Fruit fly (Drosophila melanogaster): ENCODE results near the gene CG3213.

The CG3213 gene

dm6 chr2L:3480443-3480839, 39.0 kb downstream of the CG3213 start:
- TF ChIP-seq dmrt93B (GFP tag; optimal IDR thresholded peaks at IDR 0.05) (no peak), Hr78 (GFP tag; optimal IDR thresholded peaks at IDR 0.05) (no peak), br (GFP tag; optimal IDR thresholded peaks at IDR 0.05) (no peak), h (GFP tag; optimal IDR thresholded peaks at IDR 0.05) (no peak), HLH106 (tag; optimal IDR thresholded peaks at IDR 0.05) (no peak), tai (GFP tag; optimal IDR thresholded peaks at IDR 0.05) (no peak), ey (GFP tag; optimal IDR thresholded peaks at IDR 0.05) (no peak), CG9705 (GFP tag; optimal IDR thresholded peaks at IDR 0.05) (no peak), Jra (GFP tag; optimal IDR thresholded peaks at IDR 0.05) (no peak), OdsH (GFP tag; optimal IDR thresholded peaks at IDR 0.05) (no peak), rgr (GFP tag; optimal IDR thresholded peaks at IDR 0.05) (no peak), dsf (GFP tag; optimal IDR thresholded peaks at IDR 0.05; ENCODE audit: borderline replicate concordance) (no peak), usp (GFP tag; optimal IDR thresholded peaks at IDR 0.05) (no peak), brk (GFP tag; optimal IDR thresholded peaks at IDR 0.05) (peak; percentile 25), Mio (GFP tag; optimal IDR thresholded peaks at IDR 0.05) (no peak), Dif (GFP tag; optimal IDR thresholded peaks at IDR 0.05; ENCODE audit: partially characterized antibody) (no peak), Rel (GFP tag; optimal IDR thresholded peaks at IDR 0.05) (no peak), Rel (tag; optimal IDR thresholded peaks at IDR 0.05) (no peak), psq (GFP tag; optimal IDR thresholded peaks at IDR 0.05) (no peak), Dfd (GFP tag; optimal IDR thresholded peaks at IDR 0.05) (no peak), Vsx2 (GFP tag; optimal IDR thresholded peaks at IDR 0.05; ENCODE audit: partially characterized antibody) (no peak), sage (GFP tag; optimal IDR thresholded peaks at IDR 0.05) (no peak), CrebA (GFP tag; optimal IDR thresholded peaks at IDR 0.05; ENCODE audit: borderline replicate concordance) (no peak), jim (GFP tag; optimal IDR thresholded peaks at IDR 0.05) (no peak), CG32264 (GFP tag; optimal IDR thresholded peaks at IDR 0.05) (no peak), Hnf4 (GFP tag; optimal IDR thresholded peaks at IDR 0.05) (peak; percentile 27), Myc (optimal IDR thresholded peaks at IDR 0.05) (peak; percentile 91), GATAd (GFP tag; optimal IDR thresholded peaks at IDR 0.05) (no peak)

DNA sequence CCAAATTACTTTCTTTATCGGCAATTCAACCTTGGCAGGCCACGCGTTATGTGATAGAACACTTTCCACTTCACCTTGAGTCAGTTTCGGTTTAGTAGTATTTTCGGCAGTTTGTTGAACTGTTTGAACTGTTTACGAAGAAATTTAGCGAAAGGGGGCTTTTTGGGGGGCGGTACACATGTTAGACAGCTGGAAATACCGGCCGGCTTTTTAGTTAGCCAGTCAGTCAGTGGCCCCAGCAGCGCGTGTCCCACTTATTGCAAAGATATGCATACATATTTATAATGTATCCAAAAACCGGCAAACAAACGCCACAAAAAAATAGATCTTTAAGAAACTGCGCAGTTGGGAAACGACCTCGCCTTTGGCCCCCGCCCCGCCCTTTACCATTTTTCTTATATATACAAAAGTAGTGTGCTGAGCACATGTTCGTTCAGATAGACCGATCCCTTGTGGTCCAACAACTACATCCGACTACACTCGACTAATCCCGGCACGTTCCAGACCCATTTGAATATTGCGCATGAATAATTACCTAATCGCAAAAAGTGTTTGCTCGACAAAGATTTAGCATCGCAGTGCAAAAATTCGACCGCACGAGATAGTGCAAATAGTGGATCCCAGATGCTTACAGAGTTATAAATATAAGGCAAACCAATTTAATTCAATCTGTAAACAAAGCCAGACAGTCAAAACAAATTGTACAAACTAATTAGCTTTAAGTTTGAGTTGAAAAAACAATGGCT, 39.6 kb downstream of the CG3213 start:
- TF ChIP-seq Dif (GFP tag; optimal IDR thresholded peaks at IDR 0.05; ENCODE audit: partially characterized antibody) (no peak), Rel (GFP tag; optimal IDR thresholded peaks at IDR 0.05) (no peak), Rel (tag; optimal IDR thresholded peaks at IDR 0.05) (peak; percentile 78), Hnf4 (GFP tag; optimal IDR thresholded peaks at IDR 0.05) (peak; percentile 26), woc (GFP tag; optimal IDR thresholded peaks at IDR 0.05) (peak; percentile 53), h (GFP tag; optimal IDR thresholded peaks at IDR 0.05) (peak; percentile 62), Sp1 (GFP tag; optimal IDR thresholded peaks at IDR 0.05) (no peak), Jra (GFP tag; optimal IDR thresholded peaks at IDR 0.05) (peak; percentile 51), Hr83 (GFP tag; optimal IDR thresholded peaks at IDR 0.05; ENCODE audit: poor library complexity, severe bottlenecking) (peak; percentile 50)

- TF ChIP-seq OdsH (GFP tag; optimal IDR thresholded peaks at IDR 0.05) (peak; percentile 52), GATAd (GFP tag; optimal IDR thresholded peaks at IDR 0.05) (peak; percentile 35), fru (GFP tag; optimal IDR thresholded peaks at IDR 0.05) (peak; percentile 72), Abd-B (GFP tag; optimal IDR thresholded peaks at IDR 0.05) (no peak), br (GFP tag; optimal IDR thresholded peaks at IDR 0.05) (peak; percentile 61), sv (GFP tag; optimal IDR thresholded peaks at IDR 0.05) (peak; percentile 71), sage (GFP tag; optimal IDR thresholded peaks at IDR 0.05) (no peak), Vsx2 (GFP tag; optimal IDR thresholded peaks at IDR 0.05; ENCODE audit: partially characterized antibody) (peak; percentile 83), dl (GFP tag; optimal IDR thresholded peaks at IDR 0.05; ENCODE audit: insufficient read depth in 1 of 2, partially characterized antibody in 2 of 2) (peak; percentile 68 to 86), h (GFP tag; optimal IDR thresholded peaks at IDR 0.05) (peak; percentile 74), usp (GFP tag; optimal IDR thresholded peaks at IDR 0.05) (no peak), Mio (GFP tag; optimal IDR thresholded peaks at IDR 0.05) (no peak), CG9705 (GFP tag; optimal IDR thresholded peaks at IDR 0.05) (no peak), ey (GFP tag; optimal IDR thresholded peaks at IDR 0.05) (peak; percentile 39), Dif (GFP tag; optimal IDR thresholded peaks at IDR 0.05; ENCODE audit: partially characterized antibody) (peak; percentile 91), psq (GFP tag; optimal IDR thresholded peaks at IDR 0.05) (peak; percentile 56), Jra (GFP tag; optimal IDR thresholded peaks at IDR 0.05) (peak; percentile 12), dsf (GFP tag; optimal IDR thresholded peaks at IDR 0.05; ENCODE audit: borderline replicate concordance) (peak; percentile 31), lola (GFP tag; optimal IDR thresholded peaks at IDR 0.05) (no peak), rgr (GFP tag; optimal IDR thresholded peaks at IDR 0.05) (peak; percentile 75), woc (GFP tag; optimal IDR thresholded peaks at IDR 0.05) (peak; percentile 39), jim (GFP tag; optimal IDR thresholded peaks at IDR 0.05) (peak; percentile 89), Dfd (GFP tag; optimal IDR thresholded peaks at IDR 0.05) (no peak), Hr78 (GFP tag; optimal IDR thresholded peaks at IDR 0.05) (no peak), tai (GFP tag; optimal IDR thresholded peaks at IDR 0.05) (no peak), Sp1 (GFP tag; optimal IDR thresholded peaks at IDR 0.05) (peak; percentile 30), HLH106 (tag; optimal IDR thresholded peaks at IDR 0.05) (no peak), Myc (optimal IDR thresholded peaks at IDR 0.05) (no peak), foxo (GFP tag; optimal IDR thresholded peaks at IDR 0.05) (peak; percentile 49 to 66), brk (GFP tag; optimal IDR thresholded peaks at IDR 0.05) (no peak), Hnf4 (GFP tag; optimal IDR thresholded peaks at IDR 0.05) (peak; percentile 90), Hr83 (GFP tag; optimal IDR thresholded peaks at IDR 0.05; ENCODE audit: poor library complexity, severe bottlenecking) (peak; percentile 96), Rel (GFP tag; optimal IDR thresholded peaks at IDR 0.05) (peak; percentile 56), Rel (tag; optimal IDR thresholded peaks at IDR 0.05) (peak; percentile 55), N (GFP tag; optimal IDR thresholded peaks at IDR 0.05) (no peak)
Observed at dm6 chr2L:3478034-3478880, 41.2 kb downstream of the CG3213 start, which contains the start of gene Thor. Gene Thor (plus strand): TSS chr2L:3478434.

Measured in whole organism, wandering third instar larva.